Fruit fly (Drosophila melanogaster): ENCODE data around the gene tadr.

Gene tadr

DNA sequence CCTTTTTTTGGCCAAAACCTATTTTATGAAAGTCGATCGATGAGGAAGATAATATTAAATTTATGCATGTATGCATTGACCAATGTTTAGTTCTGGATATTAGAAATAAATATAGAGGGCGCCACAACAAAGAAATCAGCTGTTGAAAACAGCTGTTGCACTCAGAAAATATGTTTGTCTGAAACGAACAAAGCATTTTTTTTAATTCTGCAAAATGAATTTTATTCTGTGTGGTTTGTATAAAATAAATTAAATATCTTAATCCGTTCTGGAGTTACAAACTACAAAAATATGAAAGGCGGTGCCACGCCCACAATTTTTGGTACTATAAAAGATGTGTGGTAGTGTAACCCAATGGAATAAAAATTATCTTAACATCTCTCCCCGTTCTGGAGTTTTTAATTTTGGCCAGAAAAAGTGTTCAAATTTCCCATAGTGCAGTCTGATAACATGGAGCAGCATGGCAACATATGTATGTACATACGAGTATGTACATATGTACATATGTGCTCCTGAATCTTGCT is 33.6 kb downstream of the tadr start (continued):
- no peak for TF ChIP-seq CG12071 (GFP tag; optimal IDR thresholded peaks at IDR 0.05)
- peak; percentile 40 for TF ChIP-seq CG4424 (GFP tag; optimal IDR thresholded peaks at IDR 0.05)
- no peak for TF ChIP-seq cg (GFP tag; optimal IDR thresholded peaks at IDR 0.05)
- TF ChIP-seq Nf-YB (GFP tag; optimal IDR thresholded peaks at IDR 0.05), result no peak
- peak; percentile 33 for TF ChIP-seq CG2202 (tag; optimal IDR thresholded peaks at IDR 0.05)
- TF ChIP-seq CG10366 (GFP tag; IDR thresholded peaks at IDR 0.05), result peak; percentile 50; the same call in 1 of the 2 replicates
- peak; percentile 16 for TF ChIP-seq CG18764 (GFP tag; optimal IDR thresholded peaks at IDR 0.05)
- TF ChIP-seq vnd (GFP tag; IDR thresholded peaks at IDR 0.05; ENCODE audit: partially characterized antibody), result no peak
- TF ChIP-seq Taf1 (GFP tag; IDR thresholded peaks at IDR 0.05), result no peak
- TF ChIP-seq CG8944 (GFP tag; optimal IDR thresholded peaks at IDR 0.05), result peak; percentile 22
- peak; percentile 5 for TF ChIP-seq sug (tag; optimal IDR thresholded peaks at IDR 0.05)
- TF ChIP-seq otp (GFP tag; IDR thresholded peaks at IDR 0.05), result no peak; the same call in 2 of the 3 replicates
- peak; percentile 52 for TF ChIP-seq bcd (GFP tag; optimal IDR thresholded peaks at IDR 0.05)
- no peak for TF ChIP-seq HLH4C (GFP tag; IDR thresholded peaks at IDR 0.05; ENCODE audit: partially characterized antibody)
- no peak for TF ChIP-seq Dip3 (GFP tag; optimal IDR thresholded peaks at IDR 0.05)
- TF ChIP-seq Oli (tag; optimal IDR thresholded peaks at IDR 0.05), result peak; percentile 72
- TF ChIP-seq Sry-δ (GFP tag; optimal IDR thresholded peaks at IDR 0.05), result peak; percentile 10
- no peak for TF ChIP-seq crc (GFP tag; optimal IDR thresholded peaks at IDR 0.05)
- TF ChIP-seq lmd (GFP tag; IDR thresholded peaks at IDR 0.05), result peak; percentile 61
- TF ChIP-seq D19A (tag; optimal IDR thresholded peaks at IDR 0.05), result peak; percentile 71
- TF ChIP-seq Dfd (GFP tag; optimal IDR thresholded peaks at IDR 0.05), result no peak
- no peak for TF ChIP-seq fru (optimal IDR thresholded peaks at IDR 0.05)
- peak; percentile 38 for TF ChIP-seq Ets97D (GFP tag; optimal IDR thresholded peaks at IDR 0.05)
- no peak for TF ChIP-seq h (optimal IDR thresholded peaks at IDR 0.05)
- no peak for TF ChIP-seq unc-4 (GFP tag; IDR thresholded peaks at IDR 0.05; ENCODE audit: partially characterized antibody)
- TF ChIP-seq ap (GFP tag; IDR thresholded peaks at IDR 0.05), result no peak
- TF ChIP-seq CG2712 (tag; optimal IDR thresholded peaks at IDR 0.05), result peak; percentile 76
- TF ChIP-seq sr (GFP tag; IDR thresholded peaks at IDR 0.05), result no peak
- no peak for TF ChIP-seq disco-r (GFP tag; optimal IDR thresholded peaks at IDR 0.05)
- no peak for TF ChIP-seq CG31224 (GFP tag; IDR thresholded peaks at IDR 0.05)
- no peak for TF ChIP-seq Hr39 (optimal IDR thresholded peaks at IDR 0.05)
- no peak for TF ChIP-seq CG6683 (GFP tag; optimal IDR thresholded peaks at IDR 0.05)
- no peak for TF ChIP-seq nau (GFP tag; optimal IDR thresholded peaks at IDR 0.05)
- no peak for TF ChIP-seq CG1024 (GFP tag; IDR thresholded peaks at IDR 0.05)
- TF ChIP-seq ac (GFP tag; optimal IDR thresholded peaks at IDR 0.05), result peak; percentile 34
- peak; percentile 73 for TF ChIP-seq CG17361 (GFP tag; IDR thresholded peaks at IDR 0.05)
- peak; percentile 68 for TF ChIP-seq lilli (GFP tag; optimal IDR thresholded peaks at IDR 0.05)
- peak; percentile 19 for TF ChIP-seq CG1792 (GFP tag; optimal IDR thresholded peaks at IDR 0.05)
- TF ChIP-seq E2f2 (GFP tag; IDR thresholded peaks at IDR 0.05), result peak; percentile 25; the same call in 1 of the 2 replicates
- TF ChIP-seq Bteb2 (GFP tag; optimal IDR thresholded peaks at IDR 0.05), result peak; percentile 29
- no peak for TF ChIP-seq CG2889 (GFP tag; IDR thresholded peaks at IDR 0.05)
- no peak for TF ChIP-seq CG14667 (GFP tag; IDR thresholded peaks at IDR 0.05)
- no peak for TF ChIP-seq CG8359 (GFP tag; optimal IDR thresholded peaks at IDR 0.05; ENCODE audit: borderline replicate concordance)
- TF ChIP-seq Eip74EF (GFP tag; optimal IDR thresholded peaks at IDR 0.05), result peak in 1 of 2 experiments; percentile 73
- TF ChIP-seq chn (GFP tag; optimal IDR thresholded peaks at IDR 0.05), result peak; percentile 74
- TF ChIP-seq CG5953 (GFP tag; IDR thresholded peaks at IDR 0.05), result no peak
- TF ChIP-seq Asciz (GFP tag; optimal IDR thresholded peaks at IDR 0.05), result peak; percentile 28
- TF ChIP-seq CG5245 (GFP tag; optimal IDR thresholded peaks at IDR 0.05), result peak; percentile 48
- TF ChIP-seq CG6272 (GFP tag; IDR thresholded peaks at IDR 0.05), result no peak
- peak; percentile 7 for TF ChIP-seq Ets65A (GFP tag)
- peak; percentile 51 for TF ChIP-seq CG12659 (GFP tag; optimal IDR thresholded peaks at IDR 0.05)
- peak; percentile 49 for TF ChIP-seq onecut (GFP tag; IDR thresholded peaks at IDR 0.05)

Data from whole organism, embryonic.